Fruit fly (Drosophila melanogaster): ENCODE data around the gene CG11854.

- TF ChIP-seq pan (optimal IDR thresholded peaks at IDR 0.05) (no peak), psq (optimal IDR thresholded peaks at IDR 0.05) (no peak), usp (GFP tag; optimal IDR thresholded peaks at IDR 0.05) (no peak), CG8478 (optimal IDR thresholded peaks at IDR 0.05) (no peak), Dll (optimal IDR thresholded peaks at IDR 0.05) (no peak)
These were observed 28.1 kb downstream of the CG11854 start, which contains the start of the genes CG11889 and CG11891 for dm6 chr3R:25269909-25270308.
